Worm (Caenorhabditis elegans): Measurements from ENCODE around the gene ogt-1.

ogt-1 gene

DNA sequence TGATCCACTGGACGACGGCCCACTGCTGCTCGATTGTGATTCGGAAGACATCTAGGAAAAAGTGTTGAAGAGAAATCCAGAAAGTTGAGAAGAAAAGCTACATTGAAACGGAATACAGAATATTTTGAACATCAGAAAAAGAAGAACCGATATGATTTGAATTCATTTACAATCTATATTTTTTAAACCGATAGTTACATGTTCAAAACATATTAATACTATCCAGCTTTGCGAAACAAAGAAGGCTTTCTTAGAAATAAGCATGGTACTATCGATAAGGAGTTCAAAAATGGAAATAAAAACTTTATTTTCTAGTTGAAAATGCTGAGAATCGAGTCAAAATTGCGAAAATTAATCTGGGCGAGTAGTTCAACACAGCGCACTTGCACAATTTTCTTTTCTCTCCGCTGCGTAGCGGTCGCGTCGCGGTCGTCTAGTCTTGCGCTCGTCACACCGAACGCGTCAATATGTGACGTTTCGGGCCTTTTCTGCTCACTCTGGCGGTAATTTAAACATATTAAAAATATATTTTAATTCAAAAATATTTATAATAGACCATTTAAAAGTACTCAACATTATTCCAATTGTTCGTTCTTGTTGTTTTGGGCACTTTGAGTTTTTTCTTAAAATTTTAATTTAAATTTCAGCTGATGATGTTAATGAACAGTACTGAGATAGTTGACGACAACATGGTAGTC, 8.6 kb upstream of the ogt-1 start, which contains the start of the genes syf-2 and K04G7.1 (continued):
- TF ChIP-seq daf-12 (tag; optimal IDR thresholded peaks at IDR 0.05) = no peak
- TF ChIP-seq nhr-6 (tag; optimal IDR thresholded peaks at IDR 0.05) = peak; percentile 78
- TF ChIP-seq nhr-10 (tag; optimal IDR thresholded peaks at IDR 0.05) = no peak
- peak; percentile 2 for TF ChIP-seq zag-1 (tag; optimal IDR thresholded peaks at IDR 0.05)
- peak; percentile 91 for TF ChIP-seq lin-38 (GFP tag; IDR thresholded peaks at IDR 0.05)
- TF ChIP-seq nhr-76 (tag; optimal IDR thresholded peaks at IDR 0.05) = no peak
- no peak for TF ChIP-seq ztf-11 (tag; optimal IDR thresholded peaks at IDR 0.05)
- peak; percentile 83 for TF ChIP-seq F37D6.2 (tag; optimal IDR thresholded peaks at IDR 0.05)
- peak in 1 of 2 experiments; percentile 79 for TF ChIP-seq hif-1 (tag; optimal IDR thresholded peaks at IDR 0.05)
- peak; percentile 88 for TF ChIP-seq fkh-10 (GFP tag; optimal IDR thresholded peaks at IDR 0.05)
- peak; percentile 95 for TF ChIP-seq dpl-1 (GFP tag; optimal IDR thresholded peaks at IDR 0.05)
- TF ChIP-seq mxl-3 (GFP tag; optimal IDR thresholded peaks at IDR 0.05) = peak; percentile 27
- no peak for TF ChIP-seq egl-27 (tag; optimal IDR thresholded peaks at IDR 0.05)
- TF ChIP-seq hlh-30 (tag; optimal IDR thresholded peaks at IDR 0.05; ENCODE audit: insufficient read depth) = peak; percentile 94
- peak; percentile 79 for TF ChIP-seq lin-15B (tag; optimal IDR thresholded peaks at IDR 0.05)
- TF ChIP-seq daf-16 (GFP tag; optimal IDR thresholded peaks at IDR 0.05) = peak; percentile 14 to 26
- TF ChIP-seq daf-16 (tag; optimal IDR thresholded peaks at IDR 0.05) = peak; percentile 65
- TF ChIP-seq lin-1 (GFP tag; IDR thresholded peaks at IDR 0.05) = peak; percentile 63
- peak; percentile 35; the same call in 1 of the 2 replicates for TF ChIP-seq D1046.2 (GFP tag; IDR thresholded peaks at IDR 0.05)
- no peak for TF ChIP-seq php-3 (GFP tag; IDR thresholded peaks at IDR 0.05)
- no peak for TF ChIP-seq lin-39 (tag; optimal IDR thresholded peaks at IDR 0.05)
- peak; percentile 27; the same call in 1 of the 2 replicates for TF ChIP-seq set-16 (GFP tag; IDR thresholded peaks at IDR 0.05)
- TF ChIP-seq ceh-32 (tag; optimal IDR thresholded peaks at IDR 0.05; ENCODE audit: poor library complexity) = no peak
- peak; percentile 16 for TF ChIP-seq duxl-1 (tag; optimal IDR thresholded peaks at IDR 0.05; ENCODE audit: poor library complexity)
- peak; percentile 74; the same call in 1 of the 2 replicates for TF ChIP-seq saeg-2 (GFP tag; IDR thresholded peaks at IDR 0.05)
- TF ChIP-seq nhr-42 (GFP tag; IDR thresholded peaks at IDR 0.05) = peak; percentile 86
- no peak for TF ChIP-seq Y75B8A.6 (GFP tag; IDR thresholded peaks at IDR 0.05)
- peak; percentile 87 for TF ChIP-seq rbr-2 (tag; optimal IDR thresholded peaks at IDR 0.05)
- peak; percentile 76 for TF ChIP-seq nhr-28 (tag; optimal IDR thresholded peaks at IDR 0.05)
- no peak for TF ChIP-seq F44E2.7 (GFP tag; IDR thresholded peaks at IDR 0.05)
- peak; percentile 92 for TF ChIP-seq nhr-77 (tag; optimal IDR thresholded peaks at IDR 0.05)
- no peak for TF ChIP-seq attf-4 (tag; optimal IDR thresholded peaks at IDR 0.05)
- TF ChIP-seq zfp-2 (tag; optimal IDR thresholded peaks at IDR 0.05) = peak; percentile 80
- TF ChIP-seq nhr-25 (tag; optimal IDR thresholded peaks at IDR 0.05; ENCODE audit: borderline replicate concordance, insufficient read depth) = peak; percentile 45
- TF ChIP-seq Y48G9A.11 (GFP tag; IDR thresholded peaks at IDR 0.05) = 0 out of 2 replicates have a peak, but pooled peaks have one; percentile 37
- peak; percentile 42; the same call in 1 of the 2 replicates for TF ChIP-seq madf-9 (GFP tag; conservative IDR thresholded peaks at IDR 0.05)
- TF ChIP-seq hmg-1.1 (GFP tag; IDR thresholded peaks at IDR 0.05) = peak; percentile 83
- TF ChIP-seq lin-29 (GFP tag; IDR thresholded peaks at IDR 0.05) = no peak
- TF ChIP-seq zip-2 (tag; optimal IDR thresholded peaks at IDR 0.05) = no peak
- TF ChIP-seq pha-4 (GFP tag; IDR thresholded peaks at IDR 0.05) = peak; percentile 86
- no peak for TF ChIP-seq pha-4 (tag; optimal IDR thresholded peaks at IDR 0.05)

ce11 chrIII:7161055-7161454, 7.5 kb upstream of the ogt-1 start, which contains the start of gene rnp-7:
rnp-7 (minus strand) TSS chrIII:7161155.
- TF ChIP-seq arid-1 (GFP tag; conservative IDR thresholded peaks at IDR 0.05) (no peak), ces-1 (GFP tag; optimal IDR thresholded peaks at IDR 0.05) (no peak)
